Worm (Caenorhabditis elegans) whole organism, late embryonic: ENCODE measurements around the gene F39F10.2.
"Not testable (repeated sequence)": the region's sequence is repeated elsewhere in the genome, so short reads cannot be mapped to it uniquely, and the experiment has no call there.

Experiments used
- C38D4.7 ChIP-seq: fragments of 200-800 bp; sonication (Bioruptor generic); optimal IDR thresholded peaks from 2 replicates; lab custom pipeline; 2018; ENCODE audit warnings: mild to moderate bottlenecking, missing genetic modification characterization, moderate library complexity, missing compliant biosample characterization
- F13H6.1 ChIP-seq: sonication (generic microtip); optimal IDR thresholded peaks from 2 replicates; lab custom pipeline; 2016; ENCODE audit warnings: missing genetic modification characterization, missing compliant biosample characterization
- T23F11.4 ChIP-seq: fragments of 200-800 bp; sonication (Bioruptor generic); optimal IDR thresholded peaks from 2 replicates; lab custom pipeline; 2018; ENCODE audit warnings: mild to moderate bottlenecking, missing genetic modification characterization, missing compliant biosample characterization
- Y22D7AL.16 ChIP-seq: sonication (generic microtip); optimal IDR thresholded peaks from 2 replicates; lab custom pipeline; 2016; ENCODE audit warnings: missing genetic modification characterization, missing compliant biosample characterization
- ama-1 ChIP-seq: fragments of 150-350 bp; optimal IDR thresholded peaks from 2 replicates; lab custom pipeline; 2014
- ceh-18 ChIP-seq: sonication (generic microtip); optimal IDR thresholded peaks from 2 replicates; lab custom pipeline; 2016; ENCODE audit warnings: missing genetic modification characterization, missing compliant biosample characterization
- ceh-2 ChIP-seq: sonication (generic microtip); optimal IDR thresholded peaks from 2 replicates; lab custom pipeline; 2016; ENCODE audit warnings: missing genotype, missing genetic modification characterization, missing compliant biosample characterization
- ceh-45 ChIP-seq: fragments of 200-800 bp; sonication (Bioruptor generic); IDR thresholded peaks from 2 replicates; pipeline ENCODE4 v1.3.6; 2022; ENCODE audit warnings: missing genetic modification reagents, missing genetic modification characterization, missing compliant biosample characterization
- ceh-48 ChIP-seq: sonication (generic microtip); optimal IDR thresholded peaks from 2 replicates; lab custom pipeline; 2016; ENCODE audit warnings: missing genetic modification characterization, inconsistent platforms, missing compliant biosample characterization
- ceh-6 ChIP-seq: fragments of 200-800 bp; sonication (Bioruptor generic); optimal IDR thresholded peaks from 2 replicates; lab custom pipeline; 2018; ENCODE audit warnings: mild to moderate bottlenecking, missing genetic modification characterization, missing compliant biosample characterization
- ceh-9 ChIP-seq: sonication (generic microtip); optimal IDR thresholded peaks from 2 replicates; lab custom pipeline; 2016; ENCODE audit warnings: mild to moderate bottlenecking, missing genetic modification characterization, inconsistent platforms, missing compliant biosample characterization
- dve-1 ChIP-seq: sonication (generic microtip); optimal IDR thresholded peaks from 2 replicates; lab custom pipeline; 2017; ENCODE audit warnings: antibody characterized with exemption, mild to moderate bottlenecking, missing genetic modification characterization, missing compliant biosample characterization
- elt-2 ChIP-seq: sonication (generic microtip); optimal IDR thresholded peaks from 2 replicates; lab custom pipeline; 2016; ENCODE audit warnings: missing genetic modification reagents, missing genetic modification characterization, missing compliant biosample characterization
- elt-4 ChIP-seq: sonication (generic microtip); optimal IDR thresholded peaks from 2 replicates; lab custom pipeline; 2016; ENCODE audit warnings: missing genetic modification characterization, missing compliant biosample characterization
- ets-4 ChIP-seq: sonication (generic microtip); optimal IDR thresholded peaks from 2 replicates; lab custom pipeline; 2016; ENCODE audit warnings: missing genetic modification characterization, missing compliant biosample characterization
- eyg-1 ChIP-seq: sonication (generic microtip); optimal IDR thresholded peaks from 2 replicates; lab custom pipeline; 2016; ENCODE audit warnings: missing genotype, missing genetic modification characterization, missing compliant biosample characterization
- fkh-10 ChIP-seq: fragments of 150-350 bp; optimal IDR thresholded peaks from 2 replicates; lab custom pipeline; 2014; ENCODE audit warnings: missing biosample characterization, missing genetic modification reagents, missing genetic modification characterization
- fkh-6 ChIP-seq: sonication (generic microtip); optimal IDR thresholded peaks from 2 replicates; lab custom pipeline; 2016; ENCODE audit warnings: missing genetic modification characterization, missing compliant biosample characterization
- gmeb-2 ChIP-seq: sonication (generic microtip); optimal IDR thresholded peaks from 2 replicates; lab custom pipeline; 2016; ENCODE audit warnings: missing genetic modification characterization, inconsistent platforms, missing compliant biosample characterization
- hlh-30 ChIP-seq: sonication (generic microtip); optimal IDR thresholded peaks from 2 replicates; lab custom pipeline; 2017; ENCODE audit warnings: antibody characterized with exemption, missing genetic modification characterization, missing compliant biosample characterization; ENCODE audit not compliant: insufficient read depth
- hlh-6 ChIP-seq: sonication (generic microtip); optimal IDR thresholded peaks from 2 replicates; lab custom pipeline; 2016; ENCODE audit warnings: missing genotype, missing genetic modification characterization, missing compliant biosample characterization
- mec-3 ChIP-seq: sonication (generic microtip); optimal IDR thresholded peaks from 2 replicates; lab custom pipeline; 2016; ENCODE audit warnings: borderline replicate concordance, missing genetic modification characterization, missing compliant biosample characterization
- nfya-1 ChIP-seq: sonication (generic microtip); optimal IDR thresholded peaks from 2 replicates; lab custom pipeline; 2017; ENCODE audit warnings: missing genetic modification characterization, mild to moderate bottlenecking, missing compliant biosample characterization, antibody characterized with exemption, moderate library complexity
- nhr-11 ChIP-seq: fragments of 150-350 bp; optimal IDR thresholded peaks from 2 replicates; lab custom pipeline; 2014; ENCODE audit warnings: missing biosample characterization, missing genetic modification characterization
- npax-4 ChIP-seq: sonication (generic microtip); optimal IDR thresholded peaks from 2 replicates; lab custom pipeline; 2016; ENCODE audit warnings: missing genetic modification characterization, missing compliant biosample characterization
- odd-2 ChIP-seq: sonication (generic microtip); optimal IDR thresholded peaks from 2 replicates; lab custom pipeline; 2017; ENCODE audit warnings: antibody characterized with exemption, mild to moderate bottlenecking, missing genetic modification characterization, missing compliant biosample characterization
- pag-3 ChIP-seq: sonication (generic microtip); optimal IDR thresholded peaks from 2 replicates; lab custom pipeline; 2016; ENCODE audit warnings: missing compliant biosample characterization, missing genetic modification characterization, borderline replicate concordance
- pat-9 ChIP-seq: fragments of 200-800 bp; sonication (Bioruptor generic); optimal IDR thresholded peaks from 2 replicates; lab custom pipeline; 2018; ENCODE audit warnings: mild to moderate bottlenecking, missing genetic modification characterization, moderate library complexity, missing compliant biosample characterization
- pax-1 ChIP-seq: fragments of 150-350 bp; optimal IDR thresholded peaks from 2 replicates; lab custom pipeline; 2014; ENCODE audit warnings: missing biosample characterization, missing genetic modification characterization
- pha-2 ChIP-seq: sonication (generic microtip); optimal IDR thresholded peaks from 2 replicates; lab custom pipeline; 2017; ENCODE audit warnings: mild to moderate bottlenecking, missing genetic modification characterization, missing compliant biosample characterization
- pha-4 ChIP-seq: fragments of 150-350 bp; optimal IDR thresholded peaks from 2 replicates; lab custom pipeline; 2018; ENCODE audit warnings: missing biosample characterization, missing genetic modification reagents, missing genetic modification characterization
- pros-1 ChIP-seq: fragments of 150-350 bp; optimal IDR thresholded peaks from 2 replicates; lab custom pipeline; 2014; ENCODE audit warnings: missing biosample characterization, missing genetic modification reagents, missing genetic modification characterization
- sox-2 ChIP-seq: fragments of 200-800 bp; sonication (Bioruptor generic); IDR thresholded peaks from 2 replicates; pipeline ENCODE4 v1.3.6; 2022; ENCODE audit warnings: missing genetic modification reagents, missing genetic modification characterization, missing compliant biosample characterization
- tbx-7 ChIP-seq: sonication (generic microtip); optimal IDR thresholded peaks from 2 replicates; lab custom pipeline; 2016; ENCODE audit warnings: missing genotype, missing genetic modification characterization, missing compliant biosample characterization
- ttx-3 ChIP-seq: sonication (generic microtip); optimal IDR thresholded peaks from 2 replicates; lab custom pipeline; 2016; ENCODE audit warnings: missing genetic modification reagents, missing genetic modification characterization, missing compliant biosample characterization
- unc-86 ChIP-seq: sonication (generic microtip); optimal IDR thresholded peaks from 2 replicates; lab custom pipeline; 2016; ENCODE audit warnings: missing genetic modification characterization, missing compliant biosample characterization
- zip-5 ChIP-seq: sonication (generic microtip); optimal IDR thresholded peaks from 2 replicates; lab custom pipeline; 2016; ENCODE audit warnings: missing genetic modification characterization, missing compliant biosample characterization
- ztf-16 ChIP-seq: sonication (generic microtip); optimal IDR thresholded peaks from 2 replicates; lab custom pipeline; 2017; ENCODE audit warnings: missing genetic modification characterization, missing compliant biosample characterization

Gene F39F10.2

DNA sequence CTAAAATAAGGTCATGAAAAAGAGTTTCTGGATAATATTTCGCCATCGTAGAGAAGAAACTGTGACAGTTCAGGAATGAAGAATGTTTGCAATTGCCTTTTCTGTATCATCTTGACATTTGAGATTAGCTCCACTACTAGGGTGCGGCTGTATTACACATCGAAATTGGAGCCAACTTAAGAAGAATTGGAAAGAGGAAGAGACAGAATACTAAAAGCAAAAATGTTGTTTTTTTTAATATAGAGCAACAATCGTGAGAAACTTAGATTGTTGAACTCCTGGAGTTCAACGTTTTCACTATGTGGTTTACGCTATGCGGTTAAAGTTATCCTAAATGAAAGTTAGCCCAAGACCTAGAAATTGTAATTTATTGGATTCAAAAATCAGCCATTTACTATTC, 14.3 kb upstream of the F39F10.2 start, which contains the start of gene acs-9:
Gene acs-9, minus strand, starts transcription at position 101 of the 400 bp plus-strand sequence.
- TF ChIP-seq nhr-11 (tag; lab: Kevin White, UChicago) (no peak), pat-9 (tag; lab: Kevin White, UChicago) (no peak), elt-2 (tag; lab: Kevin White, UChicago) (no peak), ztf-16 (no peak), ttx-3 (tag; lab: Kevin White, UChicago) (no peak), pros-1 (tag; lab: Kevin White, UChicago) (no peak), ets-4 (tag; lab: Kevin White, UChicago) (no peak), gmeb-2 (tag; lab: Kevin White, UChicago) (no peak), pag-3 (tag; lab: Kevin White, UChicago) (no peak), pha-2 (no peak), F13H6.1 (tag; lab: Kevin White, UChicago) (no peak), elt-4 (tag; lab: Kevin White, UChicago) (no peak), fkh-10 (no peak), mec-3 (tag; lab: Kevin White, UChicago) (no peak), unc-86 (no peak)

DNA sequence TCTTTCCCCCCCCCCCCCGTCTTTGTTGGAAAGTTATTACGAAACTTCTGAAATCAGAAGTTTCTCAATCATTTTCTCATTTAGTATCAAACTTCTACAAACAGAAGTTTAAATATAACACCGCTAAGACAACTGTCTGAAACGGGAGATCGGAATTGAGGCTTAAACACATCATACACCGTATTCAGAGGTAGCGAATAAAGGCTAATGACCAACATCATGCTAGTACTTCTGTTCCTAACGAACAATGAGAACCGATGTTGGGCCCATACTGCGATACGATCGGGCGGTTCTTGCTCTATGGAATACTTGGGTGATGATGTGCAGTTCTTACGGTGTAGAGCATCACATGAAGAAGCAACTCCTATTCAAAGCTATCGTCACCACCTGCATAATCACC, 11.3 kb upstream of the F39F10.2 start, which contains the start of gene Y13C8A.1:
Gene Y13C8A.1, plus strand, starts transcription at position 301 of the 400 bp plus-strand sequence.
- TF ChIP-seq nfya-1 (tag; lab: Kevin White, UChicago); sox-2; eyg-1 (tag; lab: Kevin White, UChicago): not testable (repeated sequence)

DNA sequence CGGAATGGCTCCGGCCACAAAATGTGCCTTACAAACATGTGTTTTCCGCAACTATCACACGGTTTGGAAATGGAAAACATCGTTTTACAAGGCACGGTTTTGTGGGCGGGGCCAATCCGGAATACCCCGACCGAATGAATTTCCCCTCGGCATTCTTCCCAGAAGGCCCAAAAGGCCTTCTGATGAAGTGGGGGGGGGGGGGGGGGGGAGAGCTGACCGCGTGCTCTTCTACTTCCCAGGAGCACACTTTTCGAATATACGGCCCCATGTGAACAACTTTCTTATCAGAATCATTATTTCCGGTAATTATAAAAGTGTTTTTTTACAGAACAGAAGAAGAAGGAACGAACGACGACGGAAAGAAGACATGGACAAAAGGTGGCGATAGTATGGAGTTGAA, 10.6 kb upstream of the F39F10.2 start:
- TF ChIP-seq Y22D7AL.16: no peak
- TF ChIP-seq odd-2 (tag; lab: Kevin White, UChicago): no peak
- TF ChIP-seq C38D4.7 (GFP tag; lab: Kevin White, UChicago): no peak
- TF ChIP-seq nhr-11 (tag; lab: Kevin White, UChicago): no peak
- TF ChIP-seq T23F11.4 (GFP tag; lab: Kevin White, UChicago): no peak
- TF ChIP-seq ama-1 (lab: Kevin White, UChicago): no peak

- TF ChIP-seq sox-2: no peak
- TF ChIP-seq ceh-6: no peak
- TF ChIP-seq ceh-2 (tag; lab: Kevin White, UChicago): no peak
- no peak for TF ChIP-seq ceh-18 (tag; lab: Kevin White, UChicago)
- TF ChIP-seq ceh-9: no peak
- no peak for TF ChIP-seq tbx-7
- TF ChIP-seq ttx-3 (tag; lab: Kevin White, UChicago): no peak
- TF ChIP-seq pha-4: no peak
- no peak for TF ChIP-seq dve-1 (tag; lab: Kevin White, UChicago)
- TF ChIP-seq hlh-30: no peak
- no peak for TF ChIP-seq pax-1 (tag; lab: Kevin White, UChicago)
- TF ChIP-seq npax-4 (tag; lab: Kevin White, UChicago): no peak
- TF ChIP-seq fkh-6: no peak
- no peak for TF ChIP-seq hlh-6 (tag; lab: Kevin White, UChicago)
- TF ChIP-seq ceh-48 (tag; lab: Kevin White, UChicago): no peak
- no peak for TF ChIP-seq ets-4 (tag; lab: Kevin White, UChicago)
- TF ChIP-seq elt-2 (tag; lab: Kevin White, UChicago): no peak
- TF ChIP-seq zip-5: no peak
- TF ChIP-seq ceh-45 (GFP tag; lab: Robert Waterston, UW): no peak
- no peak for TF ChIP-seq Y22D7AL.16
These were observed 3.0 kb upstream of the F39F10.2 start, which contains the start of gene F39F10.3 for ce11 chrX:16891683-16892082. F39F10.3 (plus strand) TSS chrX:16891983.
